Worm (Caenorhabditis elegans) whole organism, young adult: ENCODE measurements around the gene rop-1.

Experiments
- T07F8.4 ChIP-seq: sonication (generic microtip); optimal IDR thresholded peaks from 2 replicates; lab custom pipeline; 2016; ENCODE audit warnings: mild to moderate bottlenecking, missing genetic modification characterization, moderate library complexity, missing compliant biosample characterization
- Y53G8AR.9 ChIP-seq: fragments of 200-800 bp; sonication (Bioruptor generic); conservative IDR thresholded peaks from 2 replicates; pipeline ENCODE4 v1.3.6; 2022; ENCODE audit warnings: missing genetic modification reagents, missing genetic modification characterization, missing compliant biosample characterization
- Y79H2A.3 ChIP-seq: fragments of 200-800 bp; sonication (Bioruptor generic); conservative IDR thresholded peaks from 2 replicates; pipeline ENCODE4 v1.3.6; 2022; ENCODE audit warnings: missing genetic modification reagents, missing genetic modification characterization, missing compliant biosample characterization
- ceh-100 ChIP-seq: fragments of 200-800 bp; sonication (Bioruptor generic); IDR thresholded peaks from 2 replicates; pipeline ENCODE4 v1.3.6; 2022; ENCODE audit warnings: missing genetic modification reagents, missing genetic modification characterization, missing compliant biosample characterization
- hmg-1.2 ChIP-seq: fragments of 200-800 bp; sonication (Bioruptor generic); IDR thresholded peaks from 2 replicates; pipeline ENCODE4 v1.3.6; 2022; ENCODE audit warnings: missing genetic modification reagents, missing genetic modification characterization, missing compliant biosample characterization
- lin-54 ChIP-seq: fragments of 200-800 bp; sonication (Bioruptor generic); optimal IDR thresholded peaks from 2 replicates; lab custom pipeline; 2018; ENCODE audit warnings: mild to moderate bottlenecking, missing genetic modification characterization, missing compliant biosample characterization
- mxl-1 ChIP-seq: sonication (generic microtip); optimal IDR thresholded peaks from 2 replicates; lab custom pipeline; 2016; ENCODE audit warnings: missing genetic modification characterization, missing compliant biosample characterization
- nhr-179 ChIP-seq: sonication (generic microtip); optimal IDR thresholded peaks from 2 replicates; lab custom pipeline; 2016; ENCODE audit warnings: mild to moderate bottlenecking, missing genetic modification characterization, missing compliant biosample characterization
- rcor-1 ChIP-seq: fragments of 200-800 bp; sonication (Bioruptor generic); IDR thresholded peaks from 2 replicates; pipeline ENCODE4 v1.3.6; 2022; ENCODE audit warnings: missing genetic modification reagents, missing genetic modification characterization, missing compliant biosample characterization
- sdz-38 ChIP-seq: sonication (generic microtip); optimal IDR thresholded peaks from 2 replicates; lab custom pipeline; 2016; ENCODE audit warnings: missing genotype, missing genetic modification characterization, missing compliant biosample characterization
- snpc-4 ChIP-seq, 5 experiments: fragments of 150-350 bp in 1 of 5; sonication (generic microtip) in 4 of 5; optimal IDR thresholded peaks; 2 replicates each; lab custom pipeline; 2014 to 2018; ENCODE audit warnings: missing genetic modification characterization in 5 of 5, missing biosample characterization in 3 of 5, antibody characterized with exemption in 2 of 5, mild to moderate bottlenecking in 2 of 5, missing compliant biosample characterization in 2 of 5, missing genotype in 2 of 5, moderate library complexity in 2 of 5, missing genetic modification reagents in 1 of 5
- tlf-1 ChIP-seq: fragments of 200-800 bp; sonication (Bioruptor generic); optimal IDR thresholded peaks from 2 replicates; lab custom pipeline; 2018; ENCODE audit warnings: mild to moderate bottlenecking, missing genetic modification characterization, missing compliant biosample characterization
- zfh-2 ChIP-seq: fragments of 200-800 bp; sonication (Bioruptor generic); conservative IDR thresholded peaks from 2 replicates; pipeline ENCODE4 v1.3.6; 2022; ENCODE audit warnings: missing genetic modification reagents, missing genetic modification characterization, missing compliant biosample characterization

- TF ChIP-seq T07F8.4 (tag; lab: Kevin White, UChicago) (no peak), sdz-38 (tag; lab: Kevin White, UChicago) (no peak), zfh-2 (GFP tag; lab: Robert Waterston, UW) (no peak), Y79H2A.3 (GFP tag; lab: Robert Waterston, UW) (no peak), hmg-1.2 (GFP tag; lab: Robert Waterston, UW) (no peak), snpc-4 (GFP tag; optimal IDR thresholded peaks at IDR 0.05; lab: Kevin White, UChicago) (no peak), snpc-4 (tag; optimal IDR thresholded peaks at IDR 0.05; lab: Kevin White, UChicago) (no peak), Y53G8AR.9 (GFP tag; lab: Robert Waterston, UW) (no peak), lin-54 (GFP tag; lab: Kevin White, UChicago) (no peak), tlf-1 (GFP tag; lab: Kevin White, UChicago) (no peak), nhr-179 (tag; lab: Kevin White, UChicago) (no peak), rcor-1 (GFP tag; lab: Robert Waterston, UW) (no peak), mxl-1 (tag; lab: Kevin White, UChicago) (no peak), ceh-100 (GFP tag; lab: Robert Waterston, UW) (no peak)
Observed at ce11 chrV:10292819-10293357, 38.0 kb upstream of the rop-1 start, which contains the start of gene col-149.
